Worm (Caenorhabditis elegans) whole organism, L4/young adult: ENCODE results near the gene F07G11.2.

Source experiments
- dao-5 ChIP-seq: sonication (generic microtip); optimal IDR thresholded peaks from 2 replicates; lab custom pipeline; 2016; ENCODE audit warnings: missing genotype, missing genetic modification characterization, moderate library complexity, missing compliant biosample characterization
- him-1 ChIP-seq: sonication (generic microtip); optimal IDR thresholded peaks from 2 replicates; lab custom pipeline; 2016; ENCODE audit warnings: missing genotype, missing genetic modification reagents, missing genetic modification characterization, missing compliant biosample characterization

ce11 chrV:7266021-7266420, 38.6 kb upstream of the F07G11.2 start, which contains the start of gene C13A2.7:
- no peak for TF ChIP-seq him-1 (tag; lab: Kevin White, UChicago)
- no peak for TF ChIP-seq dao-5 (tag; lab: Kevin White, UChicago)
